Worm (Caenorhabditis elegans) whole organism, young adult: ENCODE measurements around the gene clec-88.

Source experiments
- die-1 ChIP-seq: sonication (generic microtip); optimal IDR thresholded peaks from 2 replicates; lab custom pipeline; 2016; ENCODE audit warnings: missing genotype, mild to moderate bottlenecking, missing genetic modification characterization, missing compliant biosample characterization
- egl-18 ChIP-seq: fragments of 200-800 bp; sonication (Bioruptor generic); IDR thresholded peaks from 2 replicates; pipeline ENCODE4 v1.3.6; 2022; ENCODE audit warnings: missing genetic modification reagents, missing genetic modification characterization, missing compliant biosample characterization
- ekl-4 ChIP-seq: fragments of 200-800 bp; sonication (Bioruptor generic); IDR thresholded peaks from 2 replicates; pipeline ENCODE4 v1.3.6; 2022; ENCODE audit warnings: missing genetic modification reagents, missing genetic modification characterization, missing compliant biosample characterization
- madf-6 ChIP-seq: fragments of 200-800 bp; sonication (Bioruptor generic); IDR thresholded peaks from 2 replicates; pipeline ENCODE4 v1.3.6; 2022; ENCODE audit warnings: missing genetic modification reagents, missing genetic modification characterization, missing compliant biosample characterization
- nfya-2 ChIP-seq: fragments of 200-800 bp; sonication (Bioruptor generic); IDR thresholded peaks from 2 replicates; pipeline ENCODE4 v1.3.6; 2022; ENCODE audit warnings: missing genetic modification reagents, missing genetic modification characterization, missing compliant biosample characterization
- rpc-1 ChIP-seq, 2 experiments: fragments of 150-350 bp in 1 of 2; sonication (generic microtip) in 1 of 2; optimal IDR thresholded peaks; 2 replicates each; lab custom pipeline; 2014 to 2018; ENCODE audit warnings: missing biosample characterization in 1 of 2, missing genetic modification characterization in 1 of 2, missing genetic modification reagents in 1 of 2, missing genotype in 1 of 2

DNA sequence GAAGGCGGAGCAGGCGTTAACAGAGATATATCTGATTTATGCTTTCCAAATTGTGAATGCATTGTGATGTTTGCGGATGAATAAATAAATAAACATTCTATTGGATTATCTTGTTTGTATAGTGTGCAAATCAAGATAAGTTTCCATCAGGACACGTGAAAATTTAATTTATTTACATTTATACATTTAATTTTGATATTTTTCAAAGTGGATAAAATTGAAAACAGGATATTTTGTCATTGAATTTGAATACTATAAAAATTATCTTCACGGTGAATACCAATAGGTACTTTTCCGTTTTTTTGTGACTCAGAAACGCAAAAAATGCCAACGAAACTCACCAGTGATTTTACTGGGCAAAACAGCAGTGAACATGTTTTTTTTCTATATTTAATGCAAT is 25.7 kb downstream of the clec-88 start, which contains the start of gene F58F12.3:
- TF ChIP-seq ekl-4 (GFP tag; lab: Robert Waterston, UW) = no peak
- TF ChIP-seq nfya-2 (GFP tag; lab: Robert Waterston, UW) = no peak
- no peak for TF ChIP-seq rpc-1 (optimal IDR thresholded peaks at IDR 0.05; lab: Kevin White, UChicago)
- TF ChIP-seq rpc-1 (tag; optimal IDR thresholded peaks at IDR 0.05; lab: Kevin White, UChicago) = no peak
- TF ChIP-seq madf-6 (GFP tag; lab: Robert Waterston, UW) = no peak
- no peak for TF ChIP-seq die-1 (tag; lab: Kevin White, UChicago)
- TF ChIP-seq egl-18 (GFP tag; lab: Robert Waterston, UW) = no peak
